Fruit fly (Drosophila melanogaster): Measurements from ENCODE around the gene CG8042.
A peak's percentile ranks its signal among the peaks of the same experiment; 100 is the strongest.

CG8042 gene

dm6 chr3L:7974671-7975281, at the start of gene CG8042:
TSS of gene CG8042 (minus strand) at chr3L:7974991.
- TF ChIP-seq noc (tag; optimal IDR thresholded peaks at IDR 0.05) = no peak

dm6 chr3L:8018665-8019070, 43.9 kb upstream of the CG8042 start:
- TF ChIP-seq noc (tag; optimal IDR thresholded peaks at IDR 0.05) = peak; percentile 79

dm6 chr3L:8013865-8014216, 39.0 kb upstream of the CG8042 start:
- TF ChIP-seq noc (tag; optimal IDR thresholded peaks at IDR 0.05) = no peak

dm6 chr3L:8013001-8013864, 38.4 kb upstream of the CG8042 start:
- no peak for TF ChIP-seq noc (tag; optimal IDR thresholded peaks at IDR 0.05)

dm6 chr3L:8005770-8006169, 31.0 kb upstream of the CG8042 start:
- TF ChIP-seq noc (tag; optimal IDR thresholded peaks at IDR 0.05) = no peak

dm6 chr3L:8001057-8001597, 26.3 kb upstream of the CG8042 start:
- TF ChIP-seq noc (tag; optimal IDR thresholded peaks at IDR 0.05) = no peak

- no peak for TF ChIP-seq noc (tag; optimal IDR thresholded peaks at IDR 0.05)
These were observed 25.1 kb upstream of the CG8042 start for dm6 chr3L:7999933-8000332.

dm6 chr3L:7996364-7996763, 21.6 kb upstream of the CG8042 start:
- no peak for TF ChIP-seq noc (tag; optimal IDR thresholded peaks at IDR 0.05)

dm6 chr3L:7993570-7994319, 19.0 kb upstream of the CG8042 start:
- TF ChIP-seq noc (tag; optimal IDR thresholded peaks at IDR 0.05) = no peak

- TF ChIP-seq noc (tag; optimal IDR thresholded peaks at IDR 0.05) = no peak
These were observed 18.1 kb upstream of the CG8042 start for dm6 chr3L:7992854-7993253.

dm6 chr3L:7990256-7990655, 15.5 kb upstream of the CG8042 start:
- TF ChIP-seq noc (tag; optimal IDR thresholded peaks at IDR 0.05) = no peak

- TF ChIP-seq noc (tag; optimal IDR thresholded peaks at IDR 0.05) = no peak
These were observed 14.3 kb upstream of the CG8042 start for dm6 chr3L:7988828-7989673.

dm6 chr3L:7988401-7988800, 13.6 kb upstream of the CG8042 start:
- no peak for TF ChIP-seq noc (tag; optimal IDR thresholded peaks at IDR 0.05)

- no peak for TF ChIP-seq noc (tag; optimal IDR thresholded peaks at IDR 0.05)
These were observed 9.9 kb upstream of the CG8042 start for dm6 chr3L:7984623-7985237.

dm6 chr3L:7983602-7984223, 8.9 kb upstream of the CG8042 start:
- no peak for TF ChIP-seq noc (tag; optimal IDR thresholded peaks at IDR 0.05)

Measured in whole organism, larva.